Fruit fly (Drosophila melanogaster): ENCODE measurements around the gene CG31789.

CG31789 gene

DNA sequence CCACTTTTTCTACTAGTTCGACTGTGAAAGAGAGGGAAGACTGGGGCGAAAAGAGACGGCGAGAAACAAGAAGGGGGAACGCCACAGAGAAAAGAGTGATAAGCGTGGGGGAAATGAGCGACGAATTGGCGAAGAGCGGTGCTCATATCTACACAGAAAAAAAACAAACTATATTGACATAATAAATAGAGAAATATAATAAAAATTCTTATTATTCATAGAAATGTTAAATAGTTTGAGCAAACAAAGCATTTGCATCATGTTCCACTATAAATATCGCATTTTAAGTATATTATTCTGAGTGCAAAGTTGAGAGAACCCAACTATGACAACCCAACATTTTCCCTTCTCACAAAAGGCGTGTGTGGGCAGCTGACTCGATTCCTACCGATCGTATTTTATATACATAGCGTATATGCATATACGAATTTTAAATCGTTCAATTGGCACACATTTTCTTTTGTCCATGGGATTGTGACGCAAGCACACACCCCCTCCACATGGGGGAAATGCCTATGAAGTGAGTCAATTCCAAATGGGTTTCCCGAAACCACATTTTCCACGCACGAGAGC is 47.7 kb upstream of the CG31789 start (continued):
- TF ChIP-seq CG10543 (GFP tag; optimal IDR thresholded peaks at IDR 0.05) (peak; percentile 38), Rx (GFP tag; IDR thresholded peaks at IDR 0.05) (no peak), CG11398 (GFP tag; optimal IDR thresholded peaks at IDR 0.05) (no peak), ranshi (GFP tag; IDR thresholded peaks at IDR 0.05) (peak; percentile 83), onecut (GFP tag; IDR thresholded peaks at IDR 0.05) (peak; percentile 46), CG4854 (GFP tag; optimal IDR thresholded peaks at IDR 0.05) (peak; percentile 34), so (GFP tag; IDR thresholded peaks at IDR 0.05) (peak; percentile 90), NFAT (GFP tag; IDR thresholded peaks at IDR 0.05) (no peak), grn (GFP tag; optimal IDR thresholded peaks at IDR 0.05) (no peak), CG12236 (GFP tag; optimal IDR thresholded peaks at IDR 0.05) (no peak), Mrtf (GFP tag; IDR thresholded peaks at IDR 0.05) (peak; percentile 65; the same call in 1 of the 3 replicates), ewg (GFP tag; optimal IDR thresholded peaks at IDR 0.05) (peak; percentile 38), dati (GFP tag; IDR thresholded peaks at IDR 0.05) (no peak), CG18476 (GFP tag; optimal IDR thresholded peaks at IDR 0.05) (peak; percentile 57), CG7786 (GFP tag; optimal IDR thresholded peaks at IDR 0.05) (no peak), tin (GFP tag; optimal IDR thresholded peaks at IDR 0.05) (peak; percentile 62), jumu (GFP tag; optimal IDR thresholded peaks at IDR 0.05) (no peak), cas (GFP tag; IDR thresholded peaks at IDR 0.05) (0 out of 2 replicates have a peak, but pooled peaks have one; percentile 39), Xrp1 (GFP tag; IDR thresholded peaks at IDR 0.05) (peak; percentile 79), CG2129 (GFP tag; IDR thresholded peaks at IDR 0.05; ENCODE audit: partially characterized antibody) (no peak), tll (GFP tag; optimal IDR thresholded peaks at IDR 0.05) (no peak), Hr51 (GFP tag; optimal IDR thresholded peaks at IDR 0.05) (peak in 1 of 2 experiments; percentile 86), sisA (GFP tag; IDR thresholded peaks at IDR 0.05) (peak; percentile 77), GATAe (GFP tag; conservative IDR thresholded peaks at IDR 0.05) (peak; percentile 69), bigmax (GFP tag; optimal IDR thresholded peaks at IDR 0.05) (no peak), CG42726 (GFP tag; IDR thresholded peaks at IDR 0.05; ENCODE audit: partially characterized antibody) (no peak), CG14710 (tag; optimal IDR thresholded peaks at IDR 0.05) (peak; percentile 38), salm (tag; optimal IDR thresholded peaks at IDR 0.05) (peak; percentile 51), pzg (GFP tag; optimal IDR thresholded peaks at IDR 0.05) (no peak), CG18011 (GFP tag; optimal IDR thresholded peaks at IDR 0.05) (peak; percentile 48), CG4360 (GFP tag; IDR thresholded peaks at IDR 0.05) (no peak), CG5180 (GFP tag; optimal IDR thresholded peaks at IDR 0.05) (peak; percentile 54), toy (GFP tag; IDR thresholded peaks at IDR 0.05) (no peak), twi (tag; optimal IDR thresholded peaks at IDR 0.05) (no peak), CG3995 (GFP tag; optimal IDR thresholded peaks at IDR 0.05) (no peak), MTF-1 (GFP tag; optimal IDR thresholded peaks at IDR 0.05; ENCODE audit: borderline replicate concordance) (no peak), slou (GFP tag; optimal IDR thresholded peaks at IDR 0.05) (peak; percentile 42), NfI (GFP tag; optimal IDR thresholded peaks at IDR 0.05) (peak; percentile 47), mam (GFP tag; optimal IDR thresholded peaks at IDR 0.05) (peak; percentile 47), Blimp-1 (GFP tag; optimal IDR thresholded peaks at IDR 0.05) (peak; percentile 77), D19A (tag; optimal IDR thresholded peaks at IDR 0.05) (peak; percentile 67), Hand (GFP tag; optimal IDR thresholded peaks at IDR 0.05) (peak; percentile 61), ems (GFP tag; optimal IDR thresholded peaks at IDR 0.05) (no peak), CG3726 (GFP tag; IDR thresholded peaks at IDR 0.05) (peak; percentile 40; the same call in 1 of the 3 replicates), CG11093 (GFP tag; IDR thresholded peaks at IDR 0.05) (peak; percentile 58; the same call in 1 of the 3 replicates), CG5245 (GFP tag; optimal IDR thresholded peaks at IDR 0.05) (peak; percentile 19), Usf (GFP tag; optimal IDR thresholded peaks at IDR 0.05) (peak; percentile 16), ara (GFP tag; IDR thresholded peaks at IDR 0.05) (peak; percentile 50; the same call in 1 of the 2 replicates), CG4707 (GFP tag; optimal IDR thresholded peaks at IDR 0.05) (no peak), wek (GFP tag; optimal IDR thresholded peaks at IDR 0.05) (no peak)
